Worm (Caenorhabditis elegans): ENCODE data around the gene Y38E10A.1.

ce11 chrII:12549613-12550012 is 20.8 kb downstream of the Y38E10A.1 start:
- TF ChIP-seq aly-2 (tag; optimal IDR thresholded peaks at IDR 0.05) (no peak), spr-1 (tag; optimal IDR thresholded peaks at IDR 0.05) (no peak), nhr-237 (tag; optimal IDR thresholded peaks at IDR 0.05) (no peak), mdl-1 (tag; optimal IDR thresholded peaks at IDR 0.05) (no peak)
